Worm (Caenorhabditis elegans): ENCODE results near the gene W02G9.4.

- TF ChIP-seq unc-55 (GFP tag; optimal IDR thresholded peaks at IDR 0.05) (no peak), lin-11 (tag; optimal IDR thresholded peaks at IDR 0.05) (no peak), ahr-1 (tag; optimal IDR thresholded peaks at IDR 0.05) (no peak), nhr-11 (tag; optimal IDR thresholded peaks at IDR 0.05) (no peak), npax-4 (tag; optimal IDR thresholded peaks at IDR 0.05) (no peak), madf-2 (tag; optimal IDR thresholded peaks at IDR 0.05) (no peak), pat-9 (tag; optimal IDR thresholded peaks at IDR 0.05) (no peak), sox-4 (tag; optimal IDR thresholded peaks at IDR 0.05) (no peak), dve-1 (tag; optimal IDR thresholded peaks at IDR 0.05) (no peak), zip-5 (tag; optimal IDR thresholded peaks at IDR 0.05) (no peak), pqm-1 (tag; optimal IDR thresholded peaks at IDR 0.05) (no peak), K02D7.2 (tag; optimal IDR thresholded peaks at IDR 0.05) (no peak)
These were observed 23.8 kb downstream of the W02G9.4 start for ce11 chrV:2690478-2690877.
